Worm (Caenorhabditis elegans): ENCODE measurements around the gene C12D8.20.

ce11 chrV:10224619-10225018 lies 2.5 kb downstream of the C12D8.20 start:
- TF ChIP-seq fkh-10 (GFP tag; optimal IDR thresholded peaks at IDR 0.05), result no peak
- no peak for TF ChIP-seq egl-43 (GFP tag; IDR thresholded peaks at IDR 0.05)
- TF ChIP-seq mep-1 (tag; optimal IDR thresholded peaks at IDR 0.05), result no peak
- TF ChIP-seq nhr-77 (tag; optimal IDR thresholded peaks at IDR 0.05), result no peak
- TF ChIP-seq ztf-7 (tag; optimal IDR thresholded peaks at IDR 0.05), result no peak
- TF ChIP-seq ztf-11 (tag; optimal IDR thresholded peaks at IDR 0.05), result no peak
